Fruit fly (Drosophila melanogaster): Measurements from ENCODE around the gene Fit2.

Gene Fit2

dm6 chr3L:17004765-17005414 is 19.2 kb upstream of the Fit2 start:
- peak; percentile 3 for TF ChIP-seq HLH106 (tag; optimal IDR thresholded peaks at IDR 0.05)
- peak; percentile 37 for TF ChIP-seq OdsH (GFP tag; optimal IDR thresholded peaks at IDR 0.05)
- TF ChIP-seq jim (GFP tag; optimal IDR thresholded peaks at IDR 0.05): no peak

- no peak for TF ChIP-seq sage (GFP tag; optimal IDR thresholded peaks at IDR 0.05)
- TF ChIP-seq Mio (GFP tag; optimal IDR thresholded peaks at IDR 0.05): no peak
- TF ChIP-seq Abd-B (GFP tag; optimal IDR thresholded peaks at IDR 0.05): no peak
- no peak for TF ChIP-seq brk (GFP tag; optimal IDR thresholded peaks at IDR 0.05)
- TF ChIP-seq jim (GFP tag; optimal IDR thresholded peaks at IDR 0.05): no peak
- no peak for TF ChIP-seq GATAd (GFP tag; optimal IDR thresholded peaks at IDR 0.05)
- no peak for TF ChIP-seq Rel (GFP tag; optimal IDR thresholded peaks at IDR 0.05)
- peak; percentile 24 for TF ChIP-seq Rel (tag; optimal IDR thresholded peaks at IDR 0.05)
These were observed 18.7 kb upstream of the Fit2 start for dm6 chr3L:17005415-17005796.

dm6 chr3L:17006250-17006693 is 17.9 kb upstream of the Fit2 start:
- TF ChIP-seq Hr78 (GFP tag; optimal IDR thresholded peaks at IDR 0.05) (no peak), Rel (GFP tag; optimal IDR thresholded peaks at IDR 0.05) (no peak), Rel (tag; optimal IDR thresholded peaks at IDR 0.05) (peak; percentile 46), rgr (GFP tag; optimal IDR thresholded peaks at IDR 0.05) (peak; percentile 28), h (GFP tag; optimal IDR thresholded peaks at IDR 0.05) (peak; percentile 46), foxo (GFP tag; optimal IDR thresholded peaks at IDR 0.05) (peak in 1 of 2 experiments; percentile 14), Jra (GFP tag; optimal IDR thresholded peaks at IDR 0.05) (no peak), Vsx2 (GFP tag; optimal IDR thresholded peaks at IDR 0.05; ENCODE audit: partially characterized antibody) (no peak), Hr83 (GFP tag; optimal IDR thresholded peaks at IDR 0.05; ENCODE audit: poor library complexity, severe bottlenecking) (peak; percentile 1), tai (GFP tag; optimal IDR thresholded peaks at IDR 0.05) (no peak)

- TF ChIP-seq lola (GFP tag; optimal IDR thresholded peaks at IDR 0.05): no peak
- no peak for TF ChIP-seq Myc (optimal IDR thresholded peaks at IDR 0.05)
- no peak for TF ChIP-seq N (GFP tag; optimal IDR thresholded peaks at IDR 0.05)
- TF ChIP-seq fru (GFP tag; optimal IDR thresholded peaks at IDR 0.05): peak; percentile 12
- no peak for TF ChIP-seq Jra (GFP tag; optimal IDR thresholded peaks at IDR 0.05)
- peak in 1 of 2 experiments; percentile 51 for TF ChIP-seq foxo (GFP tag; optimal IDR thresholded peaks at IDR 0.05)
- no peak for TF ChIP-seq ey (GFP tag; optimal IDR thresholded peaks at IDR 0.05)
- TF ChIP-seq sv (GFP tag; optimal IDR thresholded peaks at IDR 0.05): no peak
- TF ChIP-seq pan (optimal IDR thresholded peaks at IDR 0.05): no peak
- no peak for TF ChIP-seq brk (GFP tag; optimal IDR thresholded peaks at IDR 0.05)
- TF ChIP-seq h (GFP tag; optimal IDR thresholded peaks at IDR 0.05): peak; percentile 62
- peak; percentile 34 for TF ChIP-seq OdsH (GFP tag; optimal IDR thresholded peaks at IDR 0.05)
- TF ChIP-seq sage (GFP tag; optimal IDR thresholded peaks at IDR 0.05): no peak
- no peak for TF ChIP-seq dl (GFP tag; optimal IDR thresholded peaks at IDR 0.05; ENCODE audit: insufficient read depth in 1 of 2, partially characterized antibody in 2 of 2)
- peak; percentile 10 for TF ChIP-seq Hnf4 (GFP tag; optimal IDR thresholded peaks at IDR 0.05)
- TF ChIP-seq woc (GFP tag; optimal IDR thresholded peaks at IDR 0.05): no peak
- no peak for TF ChIP-seq jim (GFP tag; optimal IDR thresholded peaks at IDR 0.05)
- no peak for TF ChIP-seq CG32264 (GFP tag; optimal IDR thresholded peaks at IDR 0.05)
- TF ChIP-seq dmrt93B (GFP tag; optimal IDR thresholded peaks at IDR 0.05): no peak
- TF ChIP-seq Dfd (GFP tag; optimal IDR thresholded peaks at IDR 0.05): no peak
- TF ChIP-seq Mio (GFP tag; optimal IDR thresholded peaks at IDR 0.05): no peak
- TF ChIP-seq Rel (GFP tag; optimal IDR thresholded peaks at IDR 0.05): no peak
- TF ChIP-seq Rel (tag; optimal IDR thresholded peaks at IDR 0.05): peak; percentile 19
- peak; percentile 9 for TF ChIP-seq Sp1 (GFP tag; optimal IDR thresholded peaks at IDR 0.05)
- no peak for TF ChIP-seq psq (GFP tag; optimal IDR thresholded peaks at IDR 0.05)
- peak; percentile 44 for TF ChIP-seq HLH106 (tag; optimal IDR thresholded peaks at IDR 0.05)
- TF ChIP-seq rgr (GFP tag; optimal IDR thresholded peaks at IDR 0.05): peak; percentile 30
- TF ChIP-seq usp (GFP tag; optimal IDR thresholded peaks at IDR 0.05): no peak
These were observed 17.1 kb upstream of the Fit2 start for dm6 chr3L:17007041-17007471.
